Worm (Caenorhabditis elegans) whole organism, mixed stage, embryonic: Measurements from ENCODE around the gene gcy-13.

Source experiments
- M03D4.4 ChIP-seq: sonication (generic microtip); optimal IDR thresholded peaks from 2 replicates; lab custom pipeline; 2017; ENCODE audit warnings: mild to moderate bottlenecking, missing genetic modification characterization, missing compliant biosample characterization
- bed-3 ChIP-seq: fragments of 200-800 bp; sonication (Bioruptor generic); optimal IDR thresholded peaks from 3 replicates; lab custom pipeline; 2018; ENCODE audit warnings: mild to moderate bottlenecking, missing genetic modification characterization, moderate library complexity, missing compliant biosample characterization
- ceh-83 ChIP-seq: fragments of 200-800 bp; sonication (Bioruptor generic); optimal IDR thresholded peaks from 2 replicates; lab custom pipeline; 2018; ENCODE audit warnings: mild to moderate bottlenecking, missing genetic modification characterization, missing compliant biosample characterization
- ces-1 ChIP-seq: fragments of 150-350 bp; optimal IDR thresholded peaks from 2 replicates; lab custom pipeline; 2014; ENCODE audit warnings: missing biosample characterization, missing genetic modification reagents, missing genetic modification characterization
- cnd-1 ChIP-seq: fragments of 200-800 bp; sonication (Bioruptor generic); optimal IDR thresholded peaks from 2 replicates; lab custom pipeline; 2018; ENCODE audit warnings: mild to moderate bottlenecking, missing genetic modification characterization, missing compliant biosample characterization
- drap-1 ChIP-seq: fragments of 200-800 bp; sonication (Bioruptor generic); optimal IDR thresholded peaks from 3 replicates; lab custom pipeline; 2018; ENCODE audit warnings: mild to moderate bottlenecking, missing genetic modification characterization, missing compliant biosample characterization
- elt-1 ChIP-seq: sonication (generic microtip); optimal IDR thresholded peaks from 2 replicates; lab custom pipeline; 2017; ENCODE audit warnings: missing genetic modification characterization, mild to moderate bottlenecking, missing compliant biosample characterization, antibody characterized with exemption, moderate library complexity, borderline replicate concordance; ENCODE audit not compliant: insufficient read depth
- elt-3 ChIP-seq: fragments of 150-350 bp; optimal IDR thresholded peaks from 2 replicates; lab custom pipeline; 2014; ENCODE audit warnings: missing biosample characterization, missing genetic modification characterization
- flh-1 ChIP-seq: fragments of 200-800 bp; sonication (Bioruptor generic); optimal IDR thresholded peaks from 2 replicates; lab custom pipeline; 2018; ENCODE audit warnings: mild to moderate bottlenecking, missing genetic modification characterization, moderate library complexity, missing compliant biosample characterization
- ham-2 ChIP-seq: fragments of 200-800 bp; sonication (Bioruptor generic); optimal IDR thresholded peaks from 2 replicates; lab custom pipeline; 2018; ENCODE audit warnings: mild to moderate bottlenecking, missing genetic modification characterization, missing compliant biosample characterization
- hlh-1 ChIP-seq: fragments of 150-350 bp; optimal IDR thresholded peaks from 2 replicates; lab custom pipeline; 2014; ENCODE audit warnings: missing biosample characterization, missing genetic modification reagents, missing genetic modification characterization
- lin-32 ChIP-seq: fragments of 200-800 bp; sonication (Bioruptor generic); optimal IDR thresholded peaks from 2 replicates; lab custom pipeline; 2018; ENCODE audit warnings: mild to moderate bottlenecking, missing genetic modification characterization, missing compliant biosample characterization
- lsy-2 ChIP-seq: fragments of 150-350 bp; optimal IDR thresholded peaks from 2 replicates; lab custom pipeline; 2014; ENCODE audit warnings: missing biosample characterization, missing genetic modification characterization
- mab-5 ChIP-seq: fragments of 150-350 bp; optimal IDR thresholded peaks from 2 replicates; lab custom pipeline; 2014; ENCODE audit warnings: missing biosample characterization, missing genetic modification characterization
- mls-2 ChIP-seq: sonication (generic microtip); optimal IDR thresholded peaks from 2 replicates; lab custom pipeline; 2016; ENCODE audit warnings: mild to moderate bottlenecking, missing genetic modification characterization, moderate library complexity, missing compliant biosample characterization
- nhr-12 ChIP-seq: fragments of 150-350 bp; optimal IDR thresholded peaks from 2 replicates; lab custom pipeline; 2014; ENCODE audit warnings: missing biosample characterization, missing genetic modification characterization
- nhr-2 ChIP-seq: fragments of 150-350 bp; optimal IDR thresholded peaks from 2 replicates; lab custom pipeline; 2014; ENCODE audit warnings: missing biosample characterization, missing genetic modification characterization
- nhr-237 ChIP-seq: fragments of 150-350 bp; optimal IDR thresholded peaks from 2 replicates; lab custom pipeline; 2014; ENCODE audit warnings: missing biosample characterization, missing genetic modification characterization
- nhr-28 ChIP-seq: fragments of 150-350 bp; optimal IDR thresholded peaks from 2 replicates; lab custom pipeline; 2014; ENCODE audit warnings: missing biosample characterization, missing genetic modification characterization
- nhr-76 ChIP-seq: sonication (generic microtip); optimal IDR thresholded peaks from 2 replicates; lab custom pipeline; 2017; ENCODE audit warnings: missing biosample characterization, missing genetic modification characterization
- pha-4 ChIP-seq: fragments of 150-350 bp; optimal IDR thresholded peaks from 2 replicates; lab custom pipeline; 2018; ENCODE audit warnings: missing biosample characterization, missing genetic modification reagents, missing genetic modification characterization
- sem-2 ChIP-seq: fragments of 200-800 bp; sonication (Bioruptor generic); optimal IDR thresholded peaks from 2 replicates; lab custom pipeline; 2018; ENCODE audit warnings: mild to moderate bottlenecking, missing genetic modification characterization, missing compliant biosample characterization
- snpc-4 ChIP-seq: fragments of 150-350 bp; optimal IDR thresholded peaks from 2 replicates; lab custom pipeline; 2014; ENCODE audit warnings: missing biosample characterization, missing genetic modification characterization
- sptf-1 ChIP-seq: sonication (generic microtip); optimal IDR thresholded peaks from 2 replicates; lab custom pipeline; 2017; ENCODE audit warnings: mild to moderate bottlenecking, missing genetic modification characterization, moderate library complexity, missing compliant biosample characterization
- unc-120 ChIP-seq: sonication (generic microtip); optimal IDR thresholded peaks from 2 replicates; lab custom pipeline; 2017; ENCODE audit warnings: missing genetic modification characterization, missing compliant biosample characterization; ENCODE audit not compliant: poor library complexity, severe bottlenecking
- unc-39 ChIP-seq: fragments of 150-350 bp; optimal IDR thresholded peaks from 2 replicates; lab custom pipeline; 2014; ENCODE audit warnings: missing biosample characterization, missing genetic modification characterization
- unc-62 ChIP-seq: fragments of 150-350 bp; optimal IDR thresholded peaks from 2 replicates; lab custom pipeline; 2014; ENCODE audit warnings: missing biosample characterization, missing genetic modification reagents, missing genetic modification characterization
- zip-8 ChIP-seq: fragments of 150-350 bp; optimal IDR thresholded peaks from 2 replicates; lab custom pipeline; 2014; ENCODE audit warnings: missing biosample characterization, missing genetic modification characterization
- ztf-11 ChIP-seq: fragments of 150-350 bp; optimal IDR thresholded peaks from 2 replicates; lab custom pipeline; 2014; ENCODE audit warnings: missing biosample characterization, missing genetic modification characterization

gcy-13 gene

DNA sequence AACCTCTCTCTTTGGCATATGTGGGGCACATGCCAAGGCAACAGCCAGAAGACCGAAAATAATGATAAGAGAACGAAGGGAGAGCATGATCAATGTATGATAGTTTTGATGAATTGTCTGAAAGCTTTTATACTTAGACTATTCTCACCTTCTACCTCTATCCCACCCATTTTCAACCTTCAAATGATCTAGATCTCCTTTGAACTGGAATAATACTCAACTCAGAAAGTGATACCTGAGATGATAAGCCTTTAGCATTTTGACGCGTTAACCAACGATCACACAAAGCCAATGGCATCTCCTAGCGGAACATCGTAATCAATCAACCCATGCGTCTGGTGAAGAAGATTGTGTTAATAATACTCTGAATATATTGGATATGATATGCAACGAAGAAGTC is 35.2 kb upstream of the gcy-13 start, which contains the start of gene K01D12.9:
K01D12.9 (minus strand) TSS at position 101 of the 400 bp plus-strand sequence.
- TF ChIP-seq ham-2 (GFP tag; lab: Kevin White, UChicago): no peak
- TF ChIP-seq mab-5 (tag; lab: Kevin White, UChicago): no peak

DNA sequence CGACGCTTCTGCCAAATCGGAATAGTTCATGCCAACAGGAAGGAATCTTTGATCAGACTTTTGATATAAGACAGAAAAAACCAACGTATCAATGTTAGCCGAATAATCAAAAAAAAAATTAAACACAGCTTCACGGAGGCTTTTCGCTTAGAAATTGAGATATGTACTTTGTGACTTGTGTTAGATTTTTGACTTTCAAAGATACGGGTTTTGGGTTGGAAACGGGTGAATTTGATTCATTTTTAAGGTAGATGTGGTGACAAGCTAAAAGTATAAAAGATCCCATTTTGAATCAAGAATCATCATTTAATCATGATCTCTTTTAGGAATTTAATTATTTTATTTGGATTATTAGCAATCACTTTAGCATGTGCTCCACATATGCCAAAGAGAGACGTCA is 33.0 kb upstream of the gcy-13 start, which contains the start of gene K01D12.8:
K01D12.8 (plus strand) TSS at position 301 of the 400 bp plus-strand sequence.
- TF ChIP-seq lin-32 (GFP tag; lab: Kevin White, UChicago): no peak
- no peak for TF ChIP-seq drap-1 (GFP tag; lab: Kevin White, UChicago)
- TF ChIP-seq pha-4: no peak
- no peak for TF ChIP-seq hlh-1 (tag; lab: Kevin White, UChicago)
- TF ChIP-seq nhr-28: no peak
- TF ChIP-seq M03D4.4 (tag; lab: Kevin White, UChicago): no peak
- no peak for TF ChIP-seq ceh-83 (GFP tag; lab: Kevin White, UChicago)
- TF ChIP-seq elt-1 (tag; lab: Kevin White, UChicago): no peak
- no peak for TF ChIP-seq unc-62 (GFP tag; lab: Kevin White, UChicago)
- no peak for TF ChIP-seq nhr-237
- TF ChIP-seq nhr-2: no peak
- no peak for TF ChIP-seq cnd-1 (tag; lab: Kevin White, UChicago)
- TF ChIP-seq ces-1 (GFP tag; lab: Kevin White, UChicago): no peak
- no peak for TF ChIP-seq mab-5 (tag; lab: Kevin White, UChicago)

DNA sequence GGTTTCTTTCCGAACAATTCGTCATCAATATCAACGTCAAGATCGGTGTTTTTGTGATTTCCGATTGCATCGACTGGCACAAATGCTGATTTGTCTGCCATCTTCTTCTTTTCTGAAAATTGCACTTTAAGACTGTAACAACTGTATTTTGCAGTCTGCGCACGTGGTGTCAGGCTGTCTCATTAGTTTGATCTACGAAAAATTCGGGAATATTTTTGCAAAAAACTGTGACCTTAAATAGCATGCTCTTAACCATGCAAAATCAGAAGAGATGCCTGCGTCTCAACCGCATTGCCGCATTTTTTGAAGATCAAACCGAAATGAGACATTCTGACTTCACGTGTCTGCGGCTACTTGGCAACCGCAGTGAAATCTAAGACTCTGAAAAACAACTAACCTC is 32.0 kb upstream of the gcy-13 start, which contains the start of gene K01D12.7:
K01D12.7 (minus strand) TSS at position 101 of the 400 bp plus-strand sequence.
- TF ChIP-seq sem-2 (GFP tag; lab: Kevin White, UChicago) (no peak), sptf-1 (no peak), lin-32 (GFP tag; lab: Kevin White, UChicago) (no peak), elt-3 (tag; lab: Kevin White, UChicago) (no peak), mls-2 (tag; lab: Kevin White, UChicago) (no peak), nhr-76 (tag; lab: Kevin White, UChicago) (no peak), ceh-83 (GFP tag; lab: Kevin White, UChicago) (no peak), snpc-4 (tag; lab: Kevin White, UChicago) (no peak)

DNA sequence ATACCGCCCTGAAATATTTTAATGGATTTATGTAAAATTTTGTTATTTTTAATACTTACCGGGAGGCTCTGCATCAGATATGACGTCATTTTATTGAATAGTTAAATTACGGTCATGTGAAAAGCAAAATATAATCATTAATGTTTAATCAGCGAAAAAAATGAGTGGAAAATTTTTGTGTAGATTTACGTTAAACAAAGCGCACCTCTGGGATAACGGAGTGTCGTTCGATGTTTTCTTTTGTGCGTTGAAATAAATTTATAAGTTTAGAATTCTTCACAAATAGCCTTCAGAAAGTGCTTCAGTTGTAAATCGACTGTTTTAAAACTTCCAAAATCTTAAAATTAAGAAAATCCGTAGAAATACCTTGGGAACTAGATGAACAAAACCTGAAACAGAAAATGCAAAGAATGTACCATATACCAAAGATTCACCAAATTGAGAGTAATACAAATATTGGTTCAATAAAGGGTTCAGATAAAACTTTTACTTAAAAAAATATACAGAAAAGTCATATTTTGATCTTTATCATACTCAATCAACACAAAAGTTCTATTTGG is 31.4 kb upstream of the gcy-13 start, which contains the start of the genes K01D12.20 and miga-1:
K01D12.20 (minus strand) TSS at position 138 of the 560 bp plus-strand sequence.
miga-1 (minus strand) TSS at position 183 of the 560 bp plus-strand sequence.
- TF ChIP-seq zip-8 (peak; percentile 71), sptf-1 (no peak)

DNA sequence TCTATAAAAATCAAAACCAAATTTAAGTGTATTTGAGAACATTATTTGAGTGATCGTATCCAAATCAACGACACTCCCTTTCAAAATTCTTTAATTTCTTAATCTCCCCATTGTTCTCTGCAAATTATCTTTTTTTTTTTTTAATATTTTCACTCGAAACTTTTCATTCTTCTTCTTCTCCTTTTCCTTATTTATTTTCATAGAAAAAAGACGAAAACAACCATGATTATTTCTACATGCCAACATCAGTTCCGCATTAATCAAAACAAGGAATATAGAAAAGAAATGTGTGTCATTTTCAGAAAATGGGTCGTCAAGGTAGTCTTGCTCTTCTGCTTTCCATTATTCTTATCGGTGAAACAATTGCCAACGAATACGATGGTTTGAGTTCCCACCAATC is 28.2 kb upstream of the gcy-13 start, which contains the start of gene K01D12.5:
K01D12.5 (plus strand) TSS at position 301 of the 400 bp plus-strand sequence.
- no peak for TF ChIP-seq unc-39
- no peak for TF ChIP-seq sptf-1
- no peak for TF ChIP-seq hlh-1 (tag; lab: Kevin White, UChicago)
- TF ChIP-seq bed-3: no peak
- no peak for TF ChIP-seq nhr-237
- TF ChIP-seq ham-2 (GFP tag; lab: Kevin White, UChicago): no peak
- TF ChIP-seq unc-120: no peak
- TF ChIP-seq cnd-1 (tag; lab: Kevin White, UChicago): no peak
- TF ChIP-seq M03D4.4 (tag; lab: Kevin White, UChicago): no peak
- no peak for TF ChIP-seq mab-5 (tag; lab: Kevin White, UChicago)
- TF ChIP-seq elt-3 (tag; lab: Kevin White, UChicago): no peak

DNA sequence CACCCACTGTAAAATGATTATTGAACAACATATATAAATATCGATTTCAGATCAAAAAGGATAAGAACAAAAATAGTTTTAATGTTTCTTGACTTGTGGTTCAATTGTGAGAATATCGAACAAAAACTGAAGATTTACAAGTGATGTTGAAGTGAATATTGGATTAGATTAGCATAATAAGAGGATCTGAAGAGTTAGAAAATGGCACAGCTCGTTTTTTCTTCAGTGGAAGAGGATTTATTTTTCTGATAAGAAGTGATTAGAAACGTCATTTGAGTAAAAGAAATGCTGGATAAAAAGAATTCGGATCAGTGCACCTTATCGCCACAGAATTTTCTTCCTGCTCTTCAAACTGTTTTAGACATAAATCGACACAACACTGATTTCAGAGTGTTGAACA is 26.4 kb upstream of the gcy-13 start, which contains the start of gene twk-14:
twk-14 (minus strand) TSS at position 8 of the 400 bp plus-strand sequence.
- TF ChIP-seq nhr-12 (tag; lab: Kevin White, UChicago) (no peak), mab-5 (tag; lab: Kevin White, UChicago) (no peak), flh-1 (GFP tag; lab: Kevin White, UChicago) (no peak), snpc-4 (tag; lab: Kevin White, UChicago) (no peak), nhr-2 (no peak), ces-1 (GFP tag; lab: Kevin White, UChicago) (no peak), ztf-11 (tag; lab: Kevin White, UChicago) (no peak), unc-62 (GFP tag; lab: Kevin White, UChicago) (no peak), lsy-2 (tag; lab: Kevin White, UChicago) (no peak)
